Fruit fly (Drosophila melanogaster): ENCODE measurements around the gene dls.

dls gene

dm6 chr3L:16157251-16158190 lies 43.6 kb upstream of the dls start (continued):
- no peak for TF ChIP-seq Hr83 (GFP tag; optimal IDR thresholded peaks at IDR 0.05; ENCODE audit: poor library complexity, severe bottlenecking)
- TF ChIP-seq fru (GFP tag; optimal IDR thresholded peaks at IDR 0.05): peak; percentile 23
- TF ChIP-seq ey (GFP tag; optimal IDR thresholded peaks at IDR 0.05): peak; percentile 20
- TF ChIP-seq Hnf4 (GFP tag; optimal IDR thresholded peaks at IDR 0.05): peak; percentile 47
- no peak for TF ChIP-seq Jra (GFP tag; optimal IDR thresholded peaks at IDR 0.05)
- TF ChIP-seq CG9705 (GFP tag; optimal IDR thresholded peaks at IDR 0.05): no peak
- peak in 1 of 2 experiments; percentile 49 for TF ChIP-seq foxo (GFP tag; optimal IDR thresholded peaks at IDR 0.05)
- peak; percentile 52 for TF ChIP-seq tai (GFP tag; optimal IDR thresholded peaks at IDR 0.05)

- TF ChIP-seq CrebA (GFP tag; optimal IDR thresholded peaks at IDR 0.05; ENCODE audit: borderline replicate concordance) (no peak), lola (GFP tag; optimal IDR thresholded peaks at IDR 0.05) (no peak), Sp1 (GFP tag; optimal IDR thresholded peaks at IDR 0.05) (no peak), h (GFP tag; optimal IDR thresholded peaks at IDR 0.05) (no peak), dmrt93B (GFP tag; optimal IDR thresholded peaks at IDR 0.05) (no peak), brk (GFP tag; optimal IDR thresholded peaks at IDR 0.05) (no peak), br (GFP tag; optimal IDR thresholded peaks at IDR 0.05) (no peak), rgr (GFP tag; optimal IDR thresholded peaks at IDR 0.05) (no peak), CG32264 (GFP tag; optimal IDR thresholded peaks at IDR 0.05) (no peak), N (GFP tag; optimal IDR thresholded peaks at IDR 0.05) (no peak)
Observed at dm6 chr3L:16158322-16158721, 42.8 kb upstream of the dls start.

- TF ChIP-seq dsf (GFP tag; optimal IDR thresholded peaks at IDR 0.05; ENCODE audit: borderline replicate concordance) (no peak), lola (GFP tag; optimal IDR thresholded peaks at IDR 0.05) (no peak), Hr83 (GFP tag; optimal IDR thresholded peaks at IDR 0.05; ENCODE audit: poor library complexity, severe bottlenecking) (no peak), Jra (GFP tag; optimal IDR thresholded peaks at IDR 0.05) (no peak), dmrt93B (GFP tag; optimal IDR thresholded peaks at IDR 0.05) (no peak), rgr (GFP tag; optimal IDR thresholded peaks at IDR 0.05) (peak; percentile 72), dl (GFP tag; optimal IDR thresholded peaks at IDR 0.05; ENCODE audit: insufficient read depth in 1 of 2, partially characterized antibody in 2 of 2) (no peak), Hnf4 (GFP tag; optimal IDR thresholded peaks at IDR 0.05) (peak; percentile 57), br (GFP tag; optimal IDR thresholded peaks at IDR 0.05) (no peak), HLH106 (tag; optimal IDR thresholded peaks at IDR 0.05) (no peak), usp (GFP tag; optimal IDR thresholded peaks at IDR 0.05) (no peak), Abd-B (GFP tag; optimal IDR thresholded peaks at IDR 0.05) (no peak), foxo (GFP tag; optimal IDR thresholded peaks at IDR 0.05) (no peak), CG9705 (GFP tag; optimal IDR thresholded peaks at IDR 0.05) (no peak), Rel (GFP tag; optimal IDR thresholded peaks at IDR 0.05) (no peak), Rel (tag; optimal IDR thresholded peaks at IDR 0.05) (peak; percentile 64), brk (GFP tag; optimal IDR thresholded peaks at IDR 0.05) (no peak)
Observed at dm6 chr3L:16159161-16160072, 41.7 kb upstream of the dls start.

dm6 chr3L:16160073-16160398 lies 41.1 kb upstream of the dls start:
- no peak for TF ChIP-seq Dif (GFP tag; optimal IDR thresholded peaks at IDR 0.05; ENCODE audit: partially characterized antibody)
- peak; percentile 31 for TF ChIP-seq ey (GFP tag; optimal IDR thresholded peaks at IDR 0.05)
- TF ChIP-seq dmrt93B (GFP tag; optimal IDR thresholded peaks at IDR 0.05): no peak
- no peak for TF ChIP-seq sage (GFP tag; optimal IDR thresholded peaks at IDR 0.05)
- TF ChIP-seq psq (GFP tag; optimal IDR thresholded peaks at IDR 0.05): no peak
- no peak for TF ChIP-seq GATAd (GFP tag; optimal IDR thresholded peaks at IDR 0.05)
- no peak for TF ChIP-seq Myc (optimal IDR thresholded peaks at IDR 0.05)
- TF ChIP-seq woc (GFP tag; optimal IDR thresholded peaks at IDR 0.05): no peak
- TF ChIP-seq CG9705 (GFP tag; optimal IDR thresholded peaks at IDR 0.05): no peak
- TF ChIP-seq lola (GFP tag; optimal IDR thresholded peaks at IDR 0.05): no peak
- peak; percentile 10 for TF ChIP-seq br (GFP tag; optimal IDR thresholded peaks at IDR 0.05)
- TF ChIP-seq Hr78 (GFP tag; optimal IDR thresholded peaks at IDR 0.05): no peak
- TF ChIP-seq rgr (GFP tag; optimal IDR thresholded peaks at IDR 0.05): no peak
- no peak for TF ChIP-seq Hnf4 (GFP tag; optimal IDR thresholded peaks at IDR 0.05)
- TF ChIP-seq dsf (GFP tag; optimal IDR thresholded peaks at IDR 0.05; ENCODE audit: borderline replicate concordance): no peak
- TF ChIP-seq jim (GFP tag; optimal IDR thresholded peaks at IDR 0.05): no peak
- peak in 1 of 2 experiments; percentile 17 for TF ChIP-seq foxo (GFP tag; optimal IDR thresholded peaks at IDR 0.05)
- peak; percentile 16 for TF ChIP-seq fru (GFP tag; optimal IDR thresholded peaks at IDR 0.05)
- TF ChIP-seq Abd-B (GFP tag; optimal IDR thresholded peaks at IDR 0.05): no peak

Data from whole organism, wandering third instar larva.